Worm (Caenorhabditis elegans) whole organism, L3 larva: ENCODE data around the gene clc-25.

ENCODE experiments used
- R02D3.7 ChIP-seq: fragments of 150-350 bp; optimal IDR thresholded peaks from 2 replicates; lab custom pipeline; 2014; ENCODE audit warnings: missing biosample characterization, missing genetic modification characterization
- aly-2 ChIP-seq: fragments of 150-350 bp; optimal IDR thresholded peaks from 2 replicates; lab custom pipeline; 2014; ENCODE audit warnings: missing biosample characterization, missing genetic modification characterization
- ceh-16 ChIP-seq: sonication (generic microtip); optimal IDR thresholded peaks from 2 replicates; lab custom pipeline; 2017; ENCODE audit warnings: missing biosample characterization, missing genetic modification characterization
- ceh-28 ChIP-seq: fragments of 150-350 bp; optimal IDR thresholded peaks from 2 replicates; lab custom pipeline; 2014; ENCODE audit warnings: missing biosample characterization, missing genetic modification reagents, missing genetic modification characterization
- ceh-82 ChIP-seq: fragments of 150-350 bp; optimal IDR thresholded peaks from 2 replicates; lab custom pipeline; 2014; ENCODE audit warnings: missing biosample characterization, missing genetic modification characterization
- ceh-9 ChIP-seq: sonication (generic microtip); optimal IDR thresholded peaks from 2 replicates; lab custom pipeline; 2018; ENCODE audit warnings: missing biosample characterization, missing genetic modification characterization
- daf-12 ChIP-seq: fragments of 150-350 bp; optimal IDR thresholded peaks from 2 replicates; lab custom pipeline; 2014; ENCODE audit warnings: missing biosample characterization, missing genetic modification reagents, missing genetic modification characterization
- egl-27 ChIP-seq: sonication (generic microtip); optimal IDR thresholded peaks from 4 replicates; lab custom pipeline; 2017; ENCODE audit warnings: missing biosample characterization, missing genetic modification reagents, missing genetic modification characterization
- egl-5 ChIP-seq: fragments of 150-350 bp; optimal IDR thresholded peaks from 2 replicates; lab custom pipeline; 2017; ENCODE audit warnings: missing biosample characterization, missing genetic modification reagents, missing genetic modification characterization, inconsistent platforms
- elt-3 ChIP-seq, 3 experiments: fragments of 150-350 bp in 1 of 3; sonication (generic microtip) in 2 of 3; optimal IDR thresholded peaks; 2 replicates in 2 of 3; 4 replicates in 1 of 3; lab custom pipeline; 2014 to 2017; ENCODE audit warnings: missing biosample characterization in 3 of 3, missing genetic modification characterization in 3 of 3
- eor-1 ChIP-seq, 2 experiments: fragments of 150-350 bp; optimal IDR thresholded peaks; 2 replicates each; lab custom pipeline; 2014 to 2018; ENCODE audit warnings: missing biosample characterization in 2 of 2, missing genetic modification characterization in 2 of 2
- fkh-10 ChIP-seq: sonication (generic microtip); optimal IDR thresholded peaks from 2 replicates; lab custom pipeline; 2017; ENCODE audit warnings: missing biosample characterization, missing genetic modification reagents, missing genetic modification characterization
- fkh-2 ChIP-seq: fragments of 150-350 bp; optimal IDR thresholded peaks from 2 replicates; lab custom pipeline; 2014; ENCODE audit warnings: missing biosample characterization, missing genetic modification reagents, missing genetic modification characterization
- fos-1 ChIP-seq: fragments of 150-350 bp; optimal IDR thresholded peaks from 2 replicates; lab custom pipeline; 2014; ENCODE audit warnings: missing biosample characterization, missing genetic modification characterization
- hmg-11 ChIP-seq: sonication (generic microtip); optimal IDR thresholded peaks from 2 replicates; lab custom pipeline; 2016; ENCODE audit warnings: missing genetic modification characterization, missing compliant biosample characterization
- lin-15B ChIP-seq: fragments of 150-350 bp; optimal IDR thresholded peaks from 2 replicates; lab custom pipeline; 2014; ENCODE audit warnings: missing biosample characterization, missing genetic modification characterization
- lsy-12 ChIP-seq: sonication (generic microtip); optimal IDR thresholded peaks from 2 replicates; lab custom pipeline; 2016; ENCODE audit warnings: mild to moderate bottlenecking, missing genetic modification characterization, missing compliant biosample characterization
- mdl-1 ChIP-seq: fragments of 150-350 bp; optimal IDR thresholded peaks from 2 replicates; lab custom pipeline; 2014; ENCODE audit warnings: missing biosample characterization, missing genetic modification characterization
- nfya-1 ChIP-seq: sonication (generic microtip); optimal IDR thresholded peaks from 2 replicates; lab custom pipeline; 2017; ENCODE audit warnings: missing genetic modification characterization, mild to moderate bottlenecking, missing compliant biosample characterization, antibody characterized with exemption, moderate library complexity; ENCODE audit not compliant: insufficient read depth
- nhr-11 ChIP-seq: fragments of 150-350 bp; optimal IDR thresholded peaks from 2 replicates; lab custom pipeline; 2014; ENCODE audit warnings: missing biosample characterization, missing genetic modification characterization
- nhr-12 ChIP-seq: fragments of 150-350 bp; optimal IDR thresholded peaks from 2 replicates; lab custom pipeline; 2014; ENCODE audit warnings: missing biosample characterization, missing genetic modification characterization
- nhr-23 ChIP-seq: fragments of 150-350 bp; optimal IDR thresholded peaks from 2 replicates; lab custom pipeline; 2014; ENCODE audit warnings: missing biosample characterization, missing genetic modification reagents, missing genetic modification characterization
- nhr-237 ChIP-seq: fragments of 150-350 bp; optimal IDR thresholded peaks from 2 replicates; lab custom pipeline; 2014; ENCODE audit warnings: missing biosample characterization, missing genetic modification characterization
- nhr-28 ChIP-seq: fragments of 150-350 bp; optimal IDR thresholded peaks from 2 replicates; lab custom pipeline; 2014; ENCODE audit warnings: missing biosample characterization, missing genetic modification characterization
- nhr-43 ChIP-seq: sonication (generic microtip); optimal IDR thresholded peaks from 2 replicates; lab custom pipeline; 2016; ENCODE audit warnings: mild to moderate bottlenecking, missing genetic modification characterization, missing compliant biosample characterization; ENCODE audit not compliant: poor library complexity, severe bottlenecking
- nhr-67 ChIP-seq: fragments of 150-350 bp; optimal IDR thresholded peaks from 2 replicates; lab custom pipeline; 2014; ENCODE audit warnings: missing biosample characterization, missing genetic modification characterization
- nhr-76 ChIP-seq: fragments of 150-350 bp; sonication (generic microtip); optimal IDR thresholded peaks from 5 replicates; lab custom pipeline; 2014; ENCODE audit warnings: missing biosample characterization, missing genetic modification characterization
- nhr-77 ChIP-seq: fragments of 150-350 bp; optimal IDR thresholded peaks from 2 replicates; lab custom pipeline; 2014; ENCODE audit warnings: missing biosample characterization, missing genetic modification characterization
- pha-4 ChIP-seq: fragments of 150-350 bp; optimal IDR thresholded peaks from 2 replicates; lab custom pipeline; 2014; ENCODE audit warnings: missing biosample characterization, missing genetic modification reagents, missing genetic modification characterization
- pqm-1 ChIP-seq: fragments of 150-350 bp; optimal IDR thresholded peaks from 2 replicates; lab custom pipeline; 2017; ENCODE audit warnings: missing biosample characterization, missing genetic modification characterization, inconsistent platforms
- sea-2 ChIP-seq: fragments of 150-350 bp; sonication (generic microtip); optimal IDR thresholded peaks from 4 replicates; lab custom pipeline; 2014; ENCODE audit warnings: missing biosample characterization, missing genetic modification reagents, missing genetic modification characterization
- snpc-4 ChIP-seq: fragments of 150-350 bp; optimal IDR thresholded peaks from 2 replicates; lab custom pipeline; 2014; ENCODE audit warnings: missing biosample characterization, missing genetic modification characterization
- unc-39 ChIP-seq: sonication (generic microtip); optimal IDR thresholded peaks from 4 replicates; lab custom pipeline; 2017; ENCODE audit warnings: missing biosample characterization, missing genetic modification characterization
- zag-1 ChIP-seq: fragments of 150-350 bp; optimal IDR thresholded peaks from 2 replicates; lab custom pipeline; 2014; ENCODE audit warnings: missing biosample characterization, missing genetic modification characterization
- ztf-11 ChIP-seq: fragments of 150-350 bp; optimal IDR thresholded peaks from 2 replicates; lab custom pipeline; 2014; ENCODE audit warnings: missing biosample characterization, missing genetic modification characterization
- ztf-4 ChIP-seq: fragments of 150-350 bp; optimal IDR thresholded peaks from 2 replicates; lab custom pipeline; 2014; ENCODE audit warnings: missing biosample characterization, missing genetic modification characterization

clc-25 gene

DNA sequence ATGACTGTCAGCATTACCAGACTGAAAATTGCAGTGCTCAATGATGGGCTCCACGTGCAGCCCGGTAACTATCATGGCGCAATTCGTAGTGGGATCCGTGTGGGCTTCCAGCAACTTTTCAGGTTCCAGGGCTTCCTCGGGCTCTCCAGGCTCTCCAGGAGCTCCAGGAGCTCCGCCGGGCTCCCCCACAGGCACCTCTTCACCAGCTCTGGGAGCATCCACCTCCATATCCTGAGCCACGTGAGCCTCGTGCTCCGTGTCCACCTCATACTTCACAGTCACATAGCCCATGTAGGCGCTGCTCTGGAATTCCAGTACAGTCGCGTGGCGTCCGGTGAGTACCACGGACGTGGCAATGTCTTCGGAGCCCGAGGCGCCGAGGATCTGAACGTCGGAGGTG, 25.7 kb upstream of the clc-25 start:
- no peak for TF ChIP-seq nhr-237 (tag; lab: Kevin White, UChicago)
- TF ChIP-seq nhr-11, result no peak
- TF ChIP-seq nhr-76 (tag; lab: Kevin White, UChicago), result no peak
- no peak for TF ChIP-seq aly-2 (tag; lab: Kevin White, UChicago)

ce11 chrIII:1043790-1044189, 17.6 kb upstream of the clc-25 start:
- TF ChIP-seq ztf-4 (tag; lab: Kevin White, UChicago) (no peak), nhr-43 (no peak), nfya-1 (tag; lab: Kevin White, UChicago) (no peak), aly-2 (tag; lab: Kevin White, UChicago) (no peak), zag-1 (tag; lab: Kevin White, UChicago) (no peak), unc-39 (no peak), ceh-28 (no peak), snpc-4 (tag; lab: Kevin White, UChicago) (no peak), pha-4 (tag; lab: Kevin White, UChicago) (no peak), sea-2 (GFP tag; lab: Kevin White, UChicago) (no peak), fkh-10 (GFP tag; lab: Kevin White, UChicago) (no peak), R02D3.7 (tag; lab: Kevin White, UChicago) (no peak), lin-15B (tag; lab: Kevin White, UChicago) (no peak), nhr-77 (tag; lab: Kevin White, UChicago) (no peak), lsy-12 (tag; lab: Kevin White, UChicago) (no peak), ceh-16 (tag; lab: Kevin White, UChicago) (no peak)

DNA sequence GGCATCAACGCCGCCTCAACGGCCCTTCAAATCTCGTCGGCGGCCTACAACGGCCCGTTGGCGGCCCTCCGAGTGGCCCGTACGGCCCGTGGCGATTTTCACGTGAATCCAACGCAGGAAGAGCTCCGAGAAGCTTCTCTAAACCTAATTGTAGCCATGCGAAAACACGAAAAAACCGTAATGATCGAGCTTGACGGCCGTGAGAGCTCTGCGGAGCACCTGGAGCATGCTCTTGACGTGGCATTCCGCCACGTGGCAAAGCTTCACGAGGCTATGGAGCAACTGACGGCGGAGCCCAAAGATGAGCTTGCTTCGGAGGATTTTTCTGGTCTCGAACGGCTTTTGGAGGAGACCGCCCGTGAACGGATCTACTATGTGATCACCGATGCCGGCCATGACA, 13.9 kb upstream of the clc-25 start:
- TF ChIP-seq elt-3 (tag; optimal IDR thresholded peaks at IDR 0.05; lab: Kevin White, UChicago) (no peak), nhr-76 (tag; lab: Kevin White, UChicago) (no peak), egl-5 (no peak)

- TF ChIP-seq nhr-12 (tag; lab: Kevin White, UChicago) (no peak), ceh-9 (no peak), pha-4 (tag; lab: Kevin White, UChicago) (peak; percentile 59), lin-15B (tag; lab: Kevin White, UChicago) (peak; percentile 61), nhr-28 (no peak), lsy-12 (tag; lab: Kevin White, UChicago) (no peak), R02D3.7 (tag; lab: Kevin White, UChicago) (no peak), ceh-28 (peak; percentile 8), nhr-23 (tag; lab: Kevin White, UChicago) (peak; percentile 27), aly-2 (tag; lab: Kevin White, UChicago) (no peak), egl-27 (tag; lab: Kevin White, UChicago) (no peak), nfya-1 (tag; lab: Kevin White, UChicago) (peak; percentile 48), hmg-11 (tag; lab: Kevin White, UChicago) (peak; percentile 68), ceh-82 (tag; lab: Kevin White, UChicago) (no peak), fkh-2 (tag; lab: Kevin White, UChicago) (no peak), fos-1 (no peak), nhr-77 (tag; lab: Kevin White, UChicago) (no peak)
Measured at ce11 chrIII:1037173-1037572, 11.0 kb upstream of the clc-25 start, which contains the start of the genes chin-1 and BE0003N10.1. TSS of gene chin-1 (minus strand) at chrIII:1037212. TSS of gene BE0003N10.1 (plus strand) at chrIII:1037492.

DNA sequence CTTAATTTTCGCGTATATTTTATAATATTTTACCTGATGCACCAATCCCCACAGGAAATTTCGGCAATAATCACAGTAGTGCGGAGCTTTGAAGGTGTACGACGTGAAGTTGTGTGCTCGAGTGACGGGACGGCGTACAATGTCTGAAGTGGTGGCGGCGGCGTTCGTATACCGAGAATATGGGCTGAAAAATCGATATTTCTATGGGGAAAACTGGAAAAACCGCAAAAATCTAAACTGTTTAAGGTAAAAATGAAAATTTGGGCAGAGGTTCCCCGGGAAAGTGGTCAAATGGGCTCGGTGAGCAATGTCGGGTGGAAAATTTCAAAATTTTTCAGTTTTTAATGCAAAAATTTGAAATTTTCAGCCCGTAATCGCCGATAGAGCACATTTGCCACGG, 8.7 kb upstream of the clc-25 start:
- no peak for TF ChIP-seq pqm-1
- TF ChIP-seq daf-12, result no peak
- no peak for TF ChIP-seq ceh-82 (tag; lab: Kevin White, UChicago)
- no peak for TF ChIP-seq ztf-4 (tag; lab: Kevin White, UChicago)
- TF ChIP-seq eor-1 (tag; optimal IDR thresholded peaks at IDR 0.05; lab: Kevin White, UChicago), result no peak
- TF ChIP-seq hmg-11 (tag; lab: Kevin White, UChicago), result no peak
- no peak for TF ChIP-seq nhr-28
- no peak for TF ChIP-seq ceh-28
- no peak for TF ChIP-seq ztf-11 (tag; lab: Kevin White, UChicago)
- TF ChIP-seq aly-2 (tag; lab: Kevin White, UChicago), result no peak
- no peak for TF ChIP-seq nhr-67 (tag; lab: Kevin White, UChicago)
- TF ChIP-seq mdl-1, result no peak
- no peak for TF ChIP-seq egl-5
- no peak for TF ChIP-seq R02D3.7 (tag; lab: Kevin White, UChicago)
- no peak for TF ChIP-seq ceh-16 (tag; lab: Kevin White, UChicago)
- no peak for TF ChIP-seq egl-27 (tag; lab: Kevin White, UChicago)
- no peak for TF ChIP-seq fkh-10 (GFP tag; lab: Kevin White, UChicago)
- TF ChIP-seq nhr-237 (tag; lab: Kevin White, UChicago), result no peak
- TF ChIP-seq fkh-2 (tag; lab: Kevin White, UChicago), result no peak
- TF ChIP-seq nhr-23 (tag; lab: Kevin White, UChicago), result no peak
